Worm (Caenorhabditis elegans): ENCODE measurements around the gene Y111B2A.21.

DNA sequence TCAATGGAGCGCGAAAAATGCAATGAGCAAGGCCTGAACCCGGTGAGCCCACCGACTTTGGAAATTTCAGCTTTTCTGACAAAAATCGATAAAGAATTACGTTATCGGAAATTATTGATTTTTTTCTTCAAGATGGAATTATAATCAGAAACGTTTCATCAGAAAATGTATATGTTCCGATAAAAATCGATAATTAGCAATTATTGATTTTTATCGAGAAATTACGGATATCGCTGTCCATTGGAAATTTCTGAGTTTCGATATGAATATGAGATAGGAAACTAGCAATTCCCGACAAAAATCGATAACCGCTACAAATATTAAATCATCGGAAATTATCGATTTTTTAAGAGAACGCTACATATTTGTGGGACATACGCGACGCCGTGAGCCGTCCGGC, 48.0 kb downstream of the Y111B2A.21 start:
- TF ChIP-seq ceh-13 (GFP tag; optimal IDR thresholded peaks at IDR 0.05) (no peak), ama-1 (optimal IDR thresholded peaks at IDR 0.05) (no peak), tbx-37 (GFP tag; conservative IDR thresholded peaks at IDR 0.05) (no peak), ets-7 (tag; optimal IDR thresholded peaks at IDR 0.05) (no peak), pes-1 (GFP tag; IDR thresholded peaks at IDR 0.05) (no peak), tbx-11 (GFP tag; IDR thresholded peaks at IDR 0.05) (no peak), hmg-4 (GFP tag; optimal IDR thresholded peaks at IDR 0.05) (no peak), flt-1 (GFP tag; IDR thresholded peaks at IDR 0.05) (no peak), B0310.2 (tag; optimal IDR thresholded peaks at IDR 0.05) (no peak)

Measured in whole organism, early embryonic.